Fruit fly (Drosophila melanogaster): ENCODE measurements around the gene CG3301.

dm6 chr3R:21282897-21283296 lies 6.8 kb upstream of the CG3301 start, which contains the start of gene CG17298:
- TF ChIP-seq CG8478 (optimal IDR thresholded peaks at IDR 0.05) (no peak), CTCF (optimal IDR thresholded peaks at IDR 0.05) (no peak)
